Worm (Caenorhabditis elegans) whole organism, mixed stage, embryonic: ENCODE measurements around the gene T24E12.10.
A peak's percentile ranks its signal among the peaks of the same experiment; 100 is the strongest.

ENCODE experiments used
- M03D4.4 ChIP-seq: sonication (generic microtip); optimal IDR thresholded peaks from 2 replicates; lab custom pipeline; 2017; ENCODE audit warnings: mild to moderate bottlenecking, missing genetic modification characterization, missing compliant biosample characterization
- bed-3 ChIP-seq: fragments of 200-800 bp; sonication (Bioruptor generic); optimal IDR thresholded peaks from 3 replicates; lab custom pipeline; 2018; ENCODE audit warnings: mild to moderate bottlenecking, missing genetic modification characterization, moderate library complexity, missing compliant biosample characterization
- blmp-1 ChIP-seq: fragments of 150-350 bp; optimal IDR thresholded peaks from 2 replicates; lab custom pipeline; 2014; ENCODE audit warnings: missing biosample characterization, missing genetic modification characterization
- ceh-43 ChIP-seq: fragments of 200-800 bp; sonication (Bioruptor generic); optimal IDR thresholded peaks from 2 replicates; lab custom pipeline; 2018; ENCODE audit warnings: mild to moderate bottlenecking, missing genetic modification characterization, moderate library complexity, missing compliant biosample characterization
- ceh-83 ChIP-seq: fragments of 200-800 bp; sonication (Bioruptor generic); optimal IDR thresholded peaks from 2 replicates; lab custom pipeline; 2018; ENCODE audit warnings: mild to moderate bottlenecking, missing genetic modification characterization, missing compliant biosample characterization
- ces-1 ChIP-seq: fragments of 150-350 bp; optimal IDR thresholded peaks from 2 replicates; lab custom pipeline; 2014; ENCODE audit warnings: missing biosample characterization, missing genetic modification reagents, missing genetic modification characterization
- drap-1 ChIP-seq: fragments of 200-800 bp; sonication (Bioruptor generic); optimal IDR thresholded peaks from 3 replicates; lab custom pipeline; 2018; ENCODE audit warnings: mild to moderate bottlenecking, missing genetic modification characterization, missing compliant biosample characterization
- elt-1 ChIP-seq: sonication (generic microtip); optimal IDR thresholded peaks from 2 replicates; lab custom pipeline; 2017; ENCODE audit warnings: missing genetic modification characterization, mild to moderate bottlenecking, missing compliant biosample characterization, antibody characterized with exemption, moderate library complexity, borderline replicate concordance; ENCODE audit not compliant: insufficient read depth
- elt-3 ChIP-seq: fragments of 150-350 bp; optimal IDR thresholded peaks from 2 replicates; lab custom pipeline; 2014; ENCODE audit warnings: missing biosample characterization, missing genetic modification characterization
- flh-1 ChIP-seq: fragments of 200-800 bp; sonication (Bioruptor generic); optimal IDR thresholded peaks from 2 replicates; lab custom pipeline; 2018; ENCODE audit warnings: mild to moderate bottlenecking, missing genetic modification characterization, moderate library complexity, missing compliant biosample characterization
- ham-2 ChIP-seq: fragments of 200-800 bp; sonication (Bioruptor generic); optimal IDR thresholded peaks from 2 replicates; lab custom pipeline; 2018; ENCODE audit warnings: mild to moderate bottlenecking, missing genetic modification characterization, missing compliant biosample characterization
- hlh-1 ChIP-seq: fragments of 150-350 bp; optimal IDR thresholded peaks from 2 replicates; lab custom pipeline; 2014; ENCODE audit warnings: missing biosample characterization, missing genetic modification reagents, missing genetic modification characterization
- lin-13 ChIP-seq: fragments of 150-350 bp; optimal IDR thresholded peaks from 2 replicates; lab custom pipeline; 2014; ENCODE audit warnings: missing biosample characterization, missing genetic modification characterization
- lin-32 ChIP-seq: fragments of 200-800 bp; sonication (Bioruptor generic); optimal IDR thresholded peaks from 2 replicates; lab custom pipeline; 2018; ENCODE audit warnings: mild to moderate bottlenecking, missing genetic modification characterization, missing compliant biosample characterization
- lsy-2 ChIP-seq: fragments of 150-350 bp; optimal IDR thresholded peaks from 2 replicates; lab custom pipeline; 2014; ENCODE audit warnings: missing biosample characterization, missing genetic modification characterization
- mab-5 ChIP-seq: fragments of 150-350 bp; optimal IDR thresholded peaks from 2 replicates; lab custom pipeline; 2014; ENCODE audit warnings: missing biosample characterization, missing genetic modification characterization
- mep-1 ChIP-seq: fragments of 150-350 bp; optimal IDR thresholded peaks from 2 replicates; lab custom pipeline; 2017; ENCODE audit warnings: missing biosample characterization, missing genetic modification reagents, missing genetic modification characterization, inconsistent platforms
- mls-2 ChIP-seq: sonication (generic microtip); optimal IDR thresholded peaks from 2 replicates; lab custom pipeline; 2016; ENCODE audit warnings: mild to moderate bottlenecking, missing genetic modification characterization, moderate library complexity, missing compliant biosample characterization
- nhr-12 ChIP-seq: fragments of 150-350 bp; optimal IDR thresholded peaks from 2 replicates; lab custom pipeline; 2014; ENCODE audit warnings: missing biosample characterization, missing genetic modification characterization
- nhr-2 ChIP-seq: fragments of 150-350 bp; optimal IDR thresholded peaks from 2 replicates; lab custom pipeline; 2014; ENCODE audit warnings: missing biosample characterization, missing genetic modification characterization
- nhr-28 ChIP-seq: fragments of 150-350 bp; optimal IDR thresholded peaks from 2 replicates; lab custom pipeline; 2014; ENCODE audit warnings: missing biosample characterization, missing genetic modification characterization
- nhr-76 ChIP-seq: sonication (generic microtip); optimal IDR thresholded peaks from 2 replicates; lab custom pipeline; 2017; ENCODE audit warnings: missing biosample characterization, missing genetic modification characterization
- pha-4 ChIP-seq: fragments of 150-350 bp; optimal IDR thresholded peaks from 2 replicates; lab custom pipeline; 2018; ENCODE audit warnings: missing biosample characterization, missing genetic modification reagents, missing genetic modification characterization
- sem-2 ChIP-seq: fragments of 200-800 bp; sonication (Bioruptor generic); optimal IDR thresholded peaks from 2 replicates; lab custom pipeline; 2018; ENCODE audit warnings: mild to moderate bottlenecking, missing genetic modification characterization, missing compliant biosample characterization
- snpc-4 ChIP-seq: fragments of 150-350 bp; optimal IDR thresholded peaks from 2 replicates; lab custom pipeline; 2014; ENCODE audit warnings: missing biosample characterization, missing genetic modification characterization
- sptf-1 ChIP-seq: sonication (generic microtip); optimal IDR thresholded peaks from 2 replicates; lab custom pipeline; 2017; ENCODE audit warnings: mild to moderate bottlenecking, missing genetic modification characterization, moderate library complexity, missing compliant biosample characterization
- tbx-8 ChIP-seq: fragments of 200-800 bp; sonication (Bioruptor generic); optimal IDR thresholded peaks from 2 replicates; lab custom pipeline; 2018; ENCODE audit warnings: mild to moderate bottlenecking, missing genetic modification characterization, moderate library complexity, missing compliant biosample characterization
- unc-39 ChIP-seq: fragments of 150-350 bp; optimal IDR thresholded peaks from 2 replicates; lab custom pipeline; 2014; ENCODE audit warnings: missing biosample characterization, missing genetic modification characterization
- unc-62 ChIP-seq: fragments of 150-350 bp; optimal IDR thresholded peaks from 2 replicates; lab custom pipeline; 2014; ENCODE audit warnings: missing biosample characterization, missing genetic modification reagents, missing genetic modification characterization
- zip-8 ChIP-seq: fragments of 150-350 bp; optimal IDR thresholded peaks from 2 replicates; lab custom pipeline; 2014; ENCODE audit warnings: missing biosample characterization, missing genetic modification characterization
- ztf-11 ChIP-seq: fragments of 150-350 bp; optimal IDR thresholded peaks from 2 replicates; lab custom pipeline; 2014; ENCODE audit warnings: missing biosample characterization, missing genetic modification characterization

T24E12.10 gene

ce11 chrII:3805518-3805917 lies 32.5 kb upstream of the T24E12.10 start:
- TF ChIP-seq ceh-83 (GFP tag; lab: Kevin White, UChicago) (no peak), nhr-76 (tag; lab: Kevin White, UChicago) (no peak), mep-1 (tag; lab: Kevin White, UChicago) (no peak), tbx-8 (GFP tag; lab: Kevin White, UChicago) (no peak)

- no peak for TF ChIP-seq ceh-83 (GFP tag; lab: Kevin White, UChicago)
- no peak for TF ChIP-seq ham-2 (GFP tag; lab: Kevin White, UChicago)
- TF ChIP-seq pha-4: no peak
Observed at ce11 chrII:3803219-3803618, 30.2 kb upstream of the T24E12.10 start, which contains the start of gene ins-32. Gene ins-32 (minus strand): TSS chrII:3803319.

- TF ChIP-seq ham-2 (GFP tag; lab: Kevin White, UChicago): no peak
- TF ChIP-seq flh-1: no peak
- TF ChIP-seq pha-4: no peak
- no peak for TF ChIP-seq elt-1 (tag; lab: Kevin White, UChicago)
- TF ChIP-seq blmp-1 (tag; lab: Kevin White, UChicago): no peak
- no peak for TF ChIP-seq mls-2 (tag; lab: Kevin White, UChicago)
- TF ChIP-seq unc-39 (tag; lab: Kevin White, UChicago): no peak
- TF ChIP-seq ztf-11 (tag; lab: Kevin White, UChicago): no peak
- TF ChIP-seq hlh-1: no peak
- TF ChIP-seq nhr-2 (tag; lab: Kevin White, UChicago): no peak
- TF ChIP-seq sem-2 (GFP tag; lab: Kevin White, UChicago): no peak
- no peak for TF ChIP-seq nhr-28 (tag; lab: Kevin White, UChicago)
- TF ChIP-seq lin-32: no peak
- TF ChIP-seq bed-3 (GFP tag; lab: Kevin White, UChicago): no peak
- no peak for TF ChIP-seq elt-3 (tag; lab: Kevin White, UChicago)
- TF ChIP-seq ceh-83 (GFP tag; lab: Kevin White, UChicago): no peak
Observed at ce11 chrII:3795323-3795722, 22.3 kb upstream of the T24E12.10 start, which contains the start of gene Y8A9A.2. Gene Y8A9A.2 (plus strand): TSS chrII:3795623.

- TF ChIP-seq nhr-12: no peak
- no peak for TF ChIP-seq M03D4.4 (tag; lab: Kevin White, UChicago)
- TF ChIP-seq snpc-4 (tag; lab: Kevin White, UChicago): no peak
- no peak for TF ChIP-seq sem-2 (GFP tag; lab: Kevin White, UChicago)
- TF ChIP-seq ham-2 (GFP tag; lab: Kevin White, UChicago): no peak
- TF ChIP-seq ces-1 (GFP tag; lab: Kevin White, UChicago): no peak
- no peak for TF ChIP-seq unc-39 (tag; lab: Kevin White, UChicago)
- no peak for TF ChIP-seq sptf-1
- TF ChIP-seq unc-62 (GFP tag; lab: Kevin White, UChicago): no peak
Observed at ce11 chrII:3793336-3793735, 20.3 kb upstream of the T24E12.10 start, which contains the start of gene fbxb-99. Gene fbxb-99 (minus strand): TSS chrII:3793436.

- TF ChIP-seq zip-8 (tag; lab: Kevin White, UChicago): peak; percentile 91
- no peak for TF ChIP-seq nhr-28 (tag; lab: Kevin White, UChicago)
- TF ChIP-seq ceh-83 (GFP tag; lab: Kevin White, UChicago): no peak
Observed at ce11 chrII:3788356-3788962, 15.4 kb upstream of the T24E12.10 start.

- TF ChIP-seq mls-2 (tag; lab: Kevin White, UChicago) (no peak), unc-39 (tag; lab: Kevin White, UChicago) (no peak), elt-3 (tag; lab: Kevin White, UChicago) (no peak), zip-8 (tag; lab: Kevin White, UChicago) (no peak), ceh-43 (GFP tag; lab: Kevin White, UChicago) (no peak), mab-5 (no peak), lsy-2 (tag; lab: Kevin White, UChicago) (no peak), pha-4 (no peak), nhr-12 (no peak), M03D4.4 (tag; lab: Kevin White, UChicago) (no peak), snpc-4 (tag; lab: Kevin White, UChicago) (no peak), elt-1 (tag; lab: Kevin White, UChicago) (no peak), ztf-11 (tag; lab: Kevin White, UChicago) (no peak), drap-1 (GFP tag; lab: Kevin White, UChicago) (no peak), lin-13 (tag; lab: Kevin White, UChicago) (no peak), ceh-83 (GFP tag; lab: Kevin White, UChicago) (no peak), tbx-8 (GFP tag; lab: Kevin White, UChicago) (no peak), flh-1 (no peak), hlh-1 (no peak)
Observed at ce11 chrII:3787151-3787550, 14.1 kb upstream of the T24E12.10 start, which contains the start of gene T24E12.13. Gene T24E12.13 (plus strand): TSS chrII:3787451.
